Worm (Caenorhabditis elegans) whole organism, L1 larva: ENCODE measurements around the gene glb-29.

Source experiments
- C04F5.9 ChIP-seq: sonication (generic microtip); optimal IDR thresholded peaks from 2 replicates; lab custom pipeline; 2016; ENCODE audit warnings: missing genetic modification characterization, missing compliant biosample characterization
- F16B12.6 ChIP-seq: fragments of 150-350 bp; optimal IDR thresholded peaks from 2 replicates; lab custom pipeline; 2014; ENCODE audit warnings: missing biosample characterization, missing genetic modification characterization
- Y116A8C.19 ChIP-seq: sonication (generic microtip); optimal IDR thresholded peaks from 2 replicates; lab custom pipeline; 2016; ENCODE audit warnings: missing compliant biosample characterization, missing genetic modification characterization, borderline replicate concordance
- aha-1 ChIP-seq: fragments of 150-350 bp; optimal IDR thresholded peaks from 2 replicates; lab custom pipeline; 2014; ENCODE audit warnings: missing biosample characterization, missing genetic modification characterization
- alr-1 ChIP-seq: fragments of 200-800 bp; sonication (Bioruptor generic); optimal IDR thresholded peaks from 2 replicates; lab custom pipeline; 2018; ENCODE audit warnings: borderline replicate concordance, mild to moderate bottlenecking, missing genetic modification characterization, missing compliant biosample characterization
- blmp-1 ChIP-seq: fragments of 150-350 bp; optimal IDR thresholded peaks from 2 replicates; lab custom pipeline; 2014; ENCODE audit warnings: missing biosample characterization, missing genetic modification characterization
- ceh-82 ChIP-seq, 3 experiments: fragments of 150-350 bp in 1 of 3; sonication (generic microtip) in 2 of 3; optimal IDR thresholded peaks; 2 replicates each; lab custom pipeline; 2014 to 2017; ENCODE audit warnings: missing biosample characterization in 3 of 3, missing genetic modification characterization in 3 of 3
- ceh-88 ChIP-seq: fragments of 200-800 bp; sonication (Bioruptor generic); IDR thresholded peaks from 2 replicates; pipeline ENCODE4 v1.3.6; 2022; ENCODE audit warnings: missing genetic modification characterization, missing compliant biosample characterization
- dpl-1 ChIP-seq, 3 experiments: fragments of 150-350 bp in 2 of 3; sonication (generic microtip) in 1 of 3; optimal IDR thresholded peaks; 2 replicates each; lab custom pipeline; 2014 to 2017; ENCODE audit warnings: missing biosample characterization in 3 of 3, missing genetic modification characterization in 3 of 3, missing genetic modification reagents in 3 of 3
- efl-1 ChIP-seq, 4 experiments: fragments of 150-350 bp; optimal IDR thresholded peaks in 3 of 4; peaks in 1 of 4; 1 replicate in 1 of 4; 2 replicates in 3 of 4; lab custom pipeline; 2014; ENCODE audit warnings: missing biosample characterization in 2 of 4, missing genetic modification characterization in 2 of 4, missing genetic modification reagents in 2 of 4
- efl-3 ChIP-seq: fragments of 200-800 bp; sonication (Bioruptor generic); optimal IDR thresholded peaks from 2 replicates; lab custom pipeline; 2018; ENCODE audit warnings: mild to moderate bottlenecking, missing genetic modification characterization, missing compliant biosample characterization
- egl-13 ChIP-seq: sonication (generic microtip); optimal IDR thresholded peaks from 2 replicates; lab custom pipeline; 2016; ENCODE audit warnings: missing genotype, missing genetic modification reagents, missing genetic modification characterization, missing compliant biosample characterization
- elt-2 ChIP-seq: sonication (generic microtip); optimal IDR thresholded peaks from 2 replicates; lab custom pipeline; 2016; ENCODE audit warnings: missing genetic modification characterization, mild to moderate bottlenecking, inconsistent platforms, missing compliant biosample characterization, missing genetic modification reagents
- elt-3 ChIP-seq, 6 experiments: fragments of 150-350 bp in 1 of 6; sonication (generic microtip); optimal IDR thresholded peaks; 2 replicates each; lab custom pipeline; 2017 to 2018; ENCODE audit warnings: missing biosample characterization in 6 of 6, missing genetic modification characterization in 6 of 6, inconsistent platforms in 1 of 6
- fkh-10 ChIP-seq: sonication (generic microtip); optimal IDR thresholded peaks from 2 replicates; lab custom pipeline; 2017; ENCODE audit warnings: missing biosample characterization, missing genetic modification reagents, missing genetic modification characterization
- fkh-4 ChIP-seq: sonication (generic microtip); optimal IDR thresholded peaks from 2 replicates; lab custom pipeline; 2016; ENCODE audit warnings: missing compliant biosample characterization, missing genetic modification characterization, borderline replicate concordance
- fkh-8 ChIP-seq: sonication (generic microtip); optimal IDR thresholded peaks from 2 replicates; lab custom pipeline; 2016; ENCODE audit warnings: mild to moderate bottlenecking, missing genetic modification characterization, missing compliant biosample characterization
- fos-1 ChIP-seq: fragments of 150-350 bp; optimal IDR thresholded peaks from 2 replicates; lab custom pipeline; 2014; ENCODE audit warnings: missing biosample characterization, missing genetic modification characterization
- hlh-17 ChIP-seq: fragments of 200-800 bp; sonication (Bioruptor generic); optimal IDR thresholded peaks from 2 replicates; lab custom pipeline; 2018; ENCODE audit warnings: missing genetic modification characterization, mild to moderate bottlenecking, missing compliant biosample characterization, moderate library complexity, borderline replicate concordance
- hlh-4 ChIP-seq: sonication (generic microtip); optimal IDR thresholded peaks from 2 replicates; lab custom pipeline; 2016; ENCODE audit warnings: mild to moderate bottlenecking, missing genetic modification characterization, missing compliant biosample characterization
- jun-1 ChIP-seq: fragments of 150-350 bp; optimal IDR thresholded peaks from 2 replicates; lab custom pipeline; 2014; ENCODE audit warnings: missing biosample characterization, missing genetic modification reagents, missing genetic modification characterization
- lin-35 ChIP-seq, 2 experiments: fragments of 150-350 bp; optimal IDR thresholded peaks; 2 replicates each; lab custom pipeline; 2014; ENCODE audit warnings: missing biosample characterization in 2 of 2, missing genetic modification characterization in 2 of 2, missing genetic modification reagents in 2 of 2
- lin-39 ChIP-seq: fragments of 150-350 bp; optimal IDR thresholded peaks from 2 replicates; lab custom pipeline; 2014; ENCODE audit warnings: missing biosample characterization, missing genetic modification reagents, missing genetic modification characterization
- lir-3 ChIP-seq: sonication (generic microtip); optimal IDR thresholded peaks from 2 replicates; lab custom pipeline; 2016; ENCODE audit warnings: mild to moderate bottlenecking, missing genetic modification characterization, moderate library complexity, missing compliant biosample characterization; ENCODE audit not compliant: poor library complexity
- lsy-2 ChIP-seq, 2 experiments: fragments of 150-350 bp; optimal IDR thresholded peaks; 2 replicates each; lab custom pipeline; 2014; ENCODE audit warnings: missing biosample characterization in 2 of 2, missing genetic modification characterization in 2 of 2
- mdl-1 ChIP-seq, 2 experiments: fragments of 150-350 bp; optimal IDR thresholded peaks; 2 replicates each; lab custom pipeline; 2014 to 2017; ENCODE audit warnings: missing biosample characterization in 2 of 2, missing genetic modification characterization in 2 of 2, inconsistent platforms in 1 of 2
- mep-1 ChIP-seq: fragments of 150-350 bp; optimal IDR thresholded peaks from 2 replicates; lab custom pipeline; 2014; ENCODE audit warnings: missing biosample characterization, missing genetic modification characterization
- nhr-11 ChIP-seq: fragments of 150-350 bp; optimal IDR thresholded peaks from 2 replicates; lab custom pipeline; 2014; ENCODE audit warnings: missing biosample characterization, missing genetic modification characterization
- nhr-12 ChIP-seq: sonication (generic microtip); optimal IDR thresholded peaks from 2 replicates; lab custom pipeline; 2017; ENCODE audit warnings: missing biosample characterization, missing genetic modification characterization
- nhr-19 ChIP-seq: fragments of 200-800 bp; sonication (Bioruptor generic); conservative IDR thresholded peaks from 2 replicates; pipeline ENCODE4 v1.3.6; 2022; ENCODE audit warnings: missing genetic modification characterization, missing compliant biosample characterization
- nhr-20 ChIP-seq: sonication (generic microtip); optimal IDR thresholded peaks from 2 replicates; lab custom pipeline; 2016; ENCODE audit warnings: mild to moderate bottlenecking, missing genetic modification characterization, missing compliant biosample characterization
- nhr-237 ChIP-seq: fragments of 150-350 bp; optimal IDR thresholded peaks from 2 replicates; lab custom pipeline; 2014; ENCODE audit warnings: missing biosample characterization, missing genetic modification characterization
- nhr-71 ChIP-seq: sonication (generic microtip); optimal IDR thresholded peaks from 2 replicates; lab custom pipeline; 2016; ENCODE audit warnings: mild to moderate bottlenecking, missing genetic modification characterization, moderate library complexity, missing compliant biosample characterization
- nhr-84 ChIP-seq: sonication (generic microtip); optimal IDR thresholded peaks from 2 replicates; lab custom pipeline; 2017; ENCODE audit warnings: missing biosample characterization, missing genetic modification characterization
- nhr-85 ChIP-seq: sonication (generic microtip); peaks from one replicate; lab custom pipeline; 2016; ENCODE audit warnings: missing genetic modification characterization, inconsistent platforms, missing compliant biosample characterization
- pag-3 ChIP-seq: sonication (generic microtip); optimal IDR thresholded peaks from 2 replicates; lab custom pipeline; 2017; ENCODE audit warnings: missing genetic modification characterization, mild to moderate bottlenecking, missing compliant biosample characterization, antibody characterized with exemption, borderline replicate concordance; ENCODE audit not compliant: insufficient read depth
- pax-3 ChIP-seq: fragments of 200-800 bp; sonication (Bioruptor generic); optimal IDR thresholded peaks from 2 replicates; lab custom pipeline; 2018; ENCODE audit warnings: mild to moderate bottlenecking, missing genetic modification characterization, moderate library complexity, missing compliant biosample characterization
- pqm-1 ChIP-seq: sonication (generic microtip); optimal IDR thresholded peaks from 3 replicates; lab custom pipeline; 2017; ENCODE audit warnings: missing biosample characterization, missing genetic modification characterization
- snpc-4 ChIP-seq: fragments of 150-350 bp; optimal IDR thresholded peaks from 2 replicates; lab custom pipeline; 2014; ENCODE audit warnings: missing biosample characterization, missing genetic modification characterization
- snu-23 ChIP-seq: sonication (generic microtip); optimal IDR thresholded peaks from 2 replicates; lab custom pipeline; 2016; ENCODE audit warnings: missing genetic modification characterization, missing compliant biosample characterization
- swsn-7 ChIP-seq: sonication (generic microtip); optimal IDR thresholded peaks from 2 replicates; lab custom pipeline; 2016; ENCODE audit warnings: missing genetic modification characterization, missing compliant biosample characterization
- tbx-2 ChIP-seq: sonication (generic microtip); optimal IDR thresholded peaks from 2 replicates; lab custom pipeline; 2016; ENCODE audit warnings: missing genetic modification characterization, missing compliant biosample characterization
- unc-62 ChIP-seq: fragments of 150-350 bp; optimal IDR thresholded peaks from 2 replicates; lab custom pipeline; 2014; ENCODE audit warnings: missing biosample characterization, missing genetic modification reagents, missing genetic modification characterization
- vab-15 ChIP-seq: sonication (generic microtip); optimal IDR thresholded peaks from 2 replicates; lab custom pipeline; 2017; ENCODE audit warnings: missing genotype, mild to moderate bottlenecking, missing genetic modification characterization, missing compliant biosample characterization
- xbp-1 ChIP-seq: sonication (generic microtip); optimal IDR thresholded peaks from 2 replicates; lab custom pipeline; 2016; ENCODE audit warnings: missing genetic modification characterization, missing compliant biosample characterization
- zag-1 ChIP-seq: fragments of 150-350 bp; optimal IDR thresholded peaks from 2 replicates; lab custom pipeline; 2014; ENCODE audit warnings: missing biosample characterization, missing genetic modification characterization
- zip-4 ChIP-seq: fragments of 200-800 bp; sonication (Bioruptor generic); optimal IDR thresholded peaks from 2 replicates; lab custom pipeline; 2018; ENCODE audit warnings: mild to moderate bottlenecking, missing genetic modification characterization, moderate library complexity, missing compliant biosample characterization
- ztf-4 ChIP-seq: fragments of 150-350 bp; optimal IDR thresholded peaks from 2 replicates; lab custom pipeline; 2014; ENCODE audit warnings: missing biosample characterization, missing genetic modification characterization

Gene glb-29

DNA sequence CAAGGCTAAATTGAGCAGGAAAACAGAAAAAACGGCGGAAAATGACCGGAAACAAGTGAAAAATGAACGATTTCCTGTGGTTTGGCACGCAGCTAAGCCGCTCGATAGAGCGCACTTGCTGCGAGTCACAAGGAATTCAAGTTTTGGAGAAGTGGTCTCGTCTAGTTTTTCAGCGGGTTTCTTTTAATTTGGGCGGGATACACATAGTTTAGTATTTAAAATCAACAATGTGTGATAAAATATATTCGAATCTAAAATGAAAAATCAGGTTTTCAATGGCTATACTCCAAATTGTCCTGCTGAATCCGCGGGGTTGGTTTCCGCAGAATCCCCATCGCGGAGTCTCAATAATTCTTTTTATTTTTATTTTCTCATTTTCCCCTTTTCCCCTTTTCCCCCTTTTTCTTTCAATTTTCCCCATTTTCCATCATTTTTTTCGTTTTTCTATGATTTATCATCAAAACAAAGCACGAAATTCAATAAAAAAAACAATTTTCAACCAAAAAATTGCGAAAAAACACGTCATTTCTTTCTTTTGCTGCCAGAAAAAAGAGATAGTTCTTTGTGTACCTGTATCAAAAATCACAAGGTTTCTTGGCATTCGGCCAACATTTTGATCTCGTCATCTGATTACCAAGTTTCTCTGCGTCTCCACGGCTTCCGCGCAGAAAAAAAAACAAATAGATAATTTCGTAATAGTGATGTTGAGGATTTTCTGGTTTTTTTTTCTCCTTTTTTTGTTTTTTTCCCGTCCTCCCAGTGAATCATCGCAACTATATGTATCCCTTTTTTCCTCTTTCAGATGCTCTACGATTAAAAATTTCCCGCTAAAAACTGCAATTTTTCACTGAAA is 33.5 kb downstream of the glb-29 start, which contains the start of gene ippk-1 (continued):
- TF ChIP-seq snu-23 (GFP tag; lab: Kevin White, UChicago) (peak; percentile 75), nhr-84 (tag; lab: Kevin White, UChicago) (peak; percentile 17), lir-3 (tag; lab: Kevin White, UChicago) (peak; percentile 50), vab-15 (tag; lab: Kevin White, UChicago) (peak; percentile 11), lsy-2 (tag; optimal IDR thresholded peaks at IDR 0.05; lab: Kevin White, UChicago) (peak; percentile 30 to 64), elt-2 (tag; lab: Kevin White, UChicago) (peak; percentile 38), snpc-4 (tag; lab: Kevin White, UChicago) (no peak), nhr-85 (peak; percentile 91), ceh-88 (GFP tag; lab: Robert Waterston, UW) (no peak; the same call in 1 of the 2 replicates), jun-1 (no peak), alr-1 (tag; lab: Kevin White, UChicago) (no peak), lin-39 (peak; percentile 9), nhr-19 (GFP tag; lab: Robert Waterston, UW) (peak; percentile 57), unc-62 (GFP tag; lab: Kevin White, UChicago) (no peak), xbp-1 (peak; percentile 37), pqm-1 (tag; lab: Kevin White, UChicago) (no peak), egl-13 (peak; percentile 67), nhr-71 (tag; lab: Kevin White, UChicago) (peak; percentile 73), fkh-8 (tag; lab: Kevin White, UChicago) (peak; percentile 92), tbx-2 (tag; lab: Kevin White, UChicago) (peak; percentile 61), lin-35 (GFP tag; optimal IDR thresholded peaks at IDR 0.05; lab: Kevin White, UChicago) (peak; percentile 64), pax-3 (tag; lab: Kevin White, UChicago) (peak; percentile 80), ztf-4 (tag; lab: Kevin White, UChicago) (no peak), swsn-7 (peak; percentile 51), zip-4 (peak; percentile 65), fos-1 (tag; lab: Kevin White, UChicago) (peak; percentile 39), blmp-1 (peak; percentile 64), nhr-20 (tag; lab: Kevin White, UChicago) (peak; percentile 54), pag-3 (tag; lab: Kevin White, UChicago) (no peak), fkh-10 (peak; percentile 38), ceh-82 (tag; optimal IDR thresholded peaks at IDR 0.05; lab: Kevin White, UChicago) (peak in 2 of 3 experiments; percentile 34 to 47), C04F5.9 (no peak), aha-1 (tag; lab: Kevin White, UChicago) (no peak), hlh-17 (no peak), fkh-4 (tag; lab: Kevin White, UChicago) (no peak), mep-1 (tag; lab: Kevin White, UChicago) (no peak), efl-3 (GFP tag; lab: Kevin White, UChicago) (no peak), nhr-11 (no peak), dpl-1 (GFP tag; optimal IDR thresholded peaks at IDR 0.05; lab: Kevin White, UChicago) (peak; percentile 16 to 46 (median 39)), nhr-237 (tag; lab: Kevin White, UChicago) (no peak), hlh-4 (no peak), zag-1 (tag; lab: Kevin White, UChicago) (no peak), mdl-1 (tag; optimal IDR thresholded peaks at IDR 0.05; lab: Kevin White, UChicago) (peak in 1 of 2 experiments; percentile 57), Y116A8C.19 (tag; lab: Kevin White, UChicago) (no peak), efl-1 (optimal IDR thresholded peaks at IDR 0.05; lab: Kevin White, UChicago) (peak; percentile 56 to 62), efl-1 (GFP tag; optimal IDR thresholded peaks at IDR 0.05 in 1 of 2; lab: Kevin White, UChicago) (peak; percentile 48 to 93), elt-3 (tag; optimal IDR thresholded peaks at IDR 0.05; lab: Kevin White, UChicago) (peak in 2 of 6 experiments; percentile 79 to 82), F16B12.6 (tag; lab: Kevin White, UChicago) (no peak), nhr-12 (tag; lab: Kevin White, UChicago) (no peak)
- TF ChIP-seq, all 84 proteins: peak for 43
